Worm (Caenorhabditis elegans) whole organism, dauer: Measurements from ENCODE around the gene C44C10.12.

Experiments
- unc-62 ChIP-seq: sonication (generic microtip); optimal IDR thresholded peaks from 2 replicates; lab custom pipeline; 2017; ENCODE audit warnings: missing biosample characterization, missing genetic modification reagents, missing genetic modification characterization

The C44C10.12 gene

ce11 chrX:11734110-11734509 is 37.3 kb downstream of the C44C10.12 start:
- TF ChIP-seq unc-62 (GFP tag; lab: Kevin White, UChicago), result no peak

ce11 chrX:11737053-11737452 is 40.3 kb downstream of the C44C10.12 start, which contains the start of gene D1053.3:
D1053.3 (minus strand) TSS chrX:11737153.
- TF ChIP-seq unc-62 (GFP tag; lab: Kevin White, UChicago), result no peak

- TF ChIP-seq unc-62 (GFP tag; lab: Kevin White, UChicago), result no peak
These were observed 41.9 kb downstream of the C44C10.12 start, which contains the start of gene nspa-9 for ce11 chrX:11738602-11739100. nspa-9 (plus strand) TSS chrX:11739050.

- TF ChIP-seq unc-62 (GFP tag; lab: Kevin White, UChicago), result no peak
These were observed 46.9 kb downstream of the C44C10.12 start for ce11 chrX:11743723-11744122.

ce11 chrX:11745821-11746485 is 49.2 kb downstream of the C44C10.12 start, which contains the start of gene C40H5.2:
C40H5.2 (plus strand) TSS chrX:11746076.
- TF ChIP-seq unc-62 (GFP tag; lab: Kevin White, UChicago), result no peak
